Worm (Caenorhabditis elegans) whole organism, young adult: ENCODE results near the gene math-18.

Experiments used
- B0261.1 ChIP-seq: sonication (generic microtip); optimal IDR thresholded peaks from 2 replicates; lab custom pipeline; 2016; ENCODE audit warnings: mild to moderate bottlenecking, missing genetic modification characterization, moderate library complexity, missing compliant biosample characterization
- D2030.7 ChIP-seq: fragments of 200-800 bp; sonication (Bioruptor generic); IDR thresholded peaks from 2 replicates; pipeline ENCODE4 v1.3.6; 2022; ENCODE audit warnings: missing genetic modification reagents, missing genetic modification characterization, missing compliant biosample characterization
- F23B12.7 ChIP-seq: sonication (generic microtip); optimal IDR thresholded peaks from 2 replicates; lab custom pipeline; 2017; ENCODE audit warnings: missing genetic modification characterization, mild to moderate bottlenecking, missing compliant biosample characterization, antibody characterized with exemption, moderate library complexity; ENCODE audit not compliant: insufficient read depth
- Y79H2A.3 ChIP-seq: fragments of 200-800 bp; sonication (Bioruptor generic); conservative IDR thresholded peaks from 2 replicates; pipeline ENCODE4 v1.3.6; 2022; ENCODE audit warnings: missing genetic modification reagents, missing genetic modification characterization, missing compliant biosample characterization
- attf-3 ChIP-seq: fragments of 200-800 bp; sonication (Bioruptor generic); conservative IDR thresholded peaks from 2 replicates; pipeline ENCODE4 v1.3.6; 2022; ENCODE audit warnings: missing genetic modification reagents, missing genetic modification characterization, missing compliant biosample characterization
- dpl-1 ChIP-seq: fragments of 150-350 bp; optimal IDR thresholded peaks from 2 replicates; lab custom pipeline; 2014; ENCODE audit warnings: missing biosample characterization, missing genetic modification reagents, missing genetic modification characterization
- efl-1 ChIP-seq: fragments of 150-350 bp; optimal IDR thresholded peaks from 2 replicates; lab custom pipeline; 2014; ENCODE audit warnings: missing biosample characterization, missing genetic modification reagents, missing genetic modification characterization
- egrh-3 ChIP-seq: fragments of 200-800 bp; sonication (Bioruptor generic); IDR thresholded peaks from 2 replicates; pipeline ENCODE4 v1.3.6; 2022; ENCODE audit warnings: missing genetic modification reagents, missing genetic modification characterization, missing compliant biosample characterization
- lin-35 ChIP-seq, 3 experiments: fragments of 150-350 bp in 2 of 3; sonication (generic microtip) in 1 of 3; optimal IDR thresholded peaks; 2 replicates each; lab custom pipeline; 2014 to 2018; ENCODE audit warnings: missing biosample characterization in 3 of 3, missing genetic modification characterization in 3 of 3, missing genetic modification reagents in 3 of 3
- lin-54 ChIP-seq: fragments of 200-800 bp; sonication (Bioruptor generic); optimal IDR thresholded peaks from 2 replicates; lab custom pipeline; 2018; ENCODE audit warnings: mild to moderate bottlenecking, missing genetic modification characterization, missing compliant biosample characterization
- lsl-1 ChIP-seq: fragments of 200-800 bp; sonication (Bioruptor generic); optimal IDR thresholded peaks from 2 replicates; lab custom pipeline; 2018; ENCODE audit warnings: mild to moderate bottlenecking, missing genetic modification characterization, moderate library complexity, missing compliant biosample characterization
- mcd-1 ChIP-seq: fragments of 200-800 bp; sonication (Bioruptor generic); IDR thresholded peaks from 2 replicates; pipeline ENCODE4 v1.3.6; 2022; ENCODE audit warnings: missing genetic modification reagents, missing genetic modification characterization, missing compliant biosample characterization
- mel-28 ChIP-seq: sonication (generic microtip); optimal IDR thresholded peaks from 2 replicates; lab custom pipeline; 2016; ENCODE audit warnings: borderline replicate concordance, mild to moderate bottlenecking, missing genetic modification characterization, missing compliant biosample characterization
- zfh-2 ChIP-seq: fragments of 200-800 bp; sonication (Bioruptor generic); conservative IDR thresholded peaks from 2 replicates; pipeline ENCODE4 v1.3.6; 2022; ENCODE audit warnings: missing genetic modification reagents, missing genetic modification characterization, missing compliant biosample characterization
- ztf-25 ChIP-seq: fragments of 200-800 bp; sonication (Bioruptor generic); IDR thresholded peaks from 2 replicates; pipeline ENCODE4 v1.3.6; 2022; ENCODE audit warnings: missing genetic modification reagents, missing genetic modification characterization, missing compliant biosample characterization

math-18 gene

DNA sequence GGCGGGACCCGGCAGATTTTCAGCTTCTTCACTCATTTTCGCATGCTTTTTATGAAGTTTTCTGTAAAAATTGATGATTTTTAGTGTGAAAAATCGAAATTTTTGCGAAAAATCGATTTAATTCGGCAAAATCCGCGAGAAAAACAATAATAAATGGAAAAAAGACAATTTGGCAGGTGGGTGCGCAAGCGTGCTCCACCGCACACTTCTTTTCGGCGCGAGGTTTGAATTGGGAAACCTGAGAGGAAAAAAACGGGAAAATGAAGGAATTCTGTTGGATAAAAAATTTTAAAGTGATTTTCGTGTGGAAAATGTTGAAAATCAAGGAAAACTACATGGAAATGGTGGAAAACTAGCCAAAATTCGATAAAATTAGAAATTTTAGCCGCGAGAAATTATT lies 50.3 kb downstream of the math-18 start, which contains the start of gene Y59C2A.2:
Gene Y59C2A.2, minus strand, starts transcription at position 61 of the 400 bp plus-strand sequence.
- no peak for TF ChIP-seq B0261.1
- no peak for TF ChIP-seq ztf-25
- peak; percentile 87 for TF ChIP-seq lin-54 (GFP tag; lab: Kevin White, UChicago)
- no peak for TF ChIP-seq zfh-2 (GFP tag; lab: Robert Waterston, UW)
- peak; percentile 45 for TF ChIP-seq F23B12.7 (tag; lab: Kevin White, UChicago)
- peak; percentile 16; the same call in 1 of the 2 replicates for TF ChIP-seq D2030.7 (GFP tag; lab: Robert Waterston, UW)
- TF ChIP-seq Y79H2A.3 (GFP tag; lab: Robert Waterston, UW) = no peak
- TF ChIP-seq lin-35 (GFP tag; optimal IDR thresholded peaks at IDR 0.05; lab: Kevin White, UChicago) = peak in 1 of 3 experiments; percentile 70
- peak; percentile 87 for TF ChIP-seq mcd-1
- no peak for TF ChIP-seq egrh-3
- TF ChIP-seq lsl-1 (GFP tag; lab: Kevin White, UChicago) = no peak
- TF ChIP-seq dpl-1 (GFP tag; lab: Kevin White, UChicago) = peak; percentile 43
- TF ChIP-seq attf-3 (GFP tag; lab: Robert Waterston, UW) = no peak
- TF ChIP-seq efl-1 = peak; percentile 68
- TF ChIP-seq mel-28 (tag; lab: Kevin White, UChicago) = no peak
- TF ChIP-seq, all 124 proteins: peak for 7
